Fruit fly (Drosophila melanogaster) whole organism, wandering third instar larva: Measurements from ENCODE around the gene senju.

Experiments
- Hr83 ChIP-seq: fragments of 200-300 bp; sonication (Bioruptor generic); optimal IDR thresholded peaks from 2 replicates; lab custom pipeline; 2016; ENCODE audit warnings: missing biosample characterization, mild to moderate bottlenecking, missing genetic modification characterization, moderate library complexity; ENCODE audit not compliant: poor library complexity, severe bottlenecking
- brk ChIP-seq: fragments of 200-800 bp; sonication (Bioruptor generic); optimal IDR thresholded peaks from 2 replicates; lab custom pipeline; 2016; ENCODE audit warnings: missing biosample characterization, mild to moderate bottlenecking, missing genetic modification characterization
- dsf ChIP-seq: sonication (Bioruptor generic); optimal IDR thresholded peaks from 2 replicates; lab custom pipeline; 2016; ENCODE audit warnings: missing biosample characterization, missing genetic modification characterization, borderline replicate concordance

DNA sequence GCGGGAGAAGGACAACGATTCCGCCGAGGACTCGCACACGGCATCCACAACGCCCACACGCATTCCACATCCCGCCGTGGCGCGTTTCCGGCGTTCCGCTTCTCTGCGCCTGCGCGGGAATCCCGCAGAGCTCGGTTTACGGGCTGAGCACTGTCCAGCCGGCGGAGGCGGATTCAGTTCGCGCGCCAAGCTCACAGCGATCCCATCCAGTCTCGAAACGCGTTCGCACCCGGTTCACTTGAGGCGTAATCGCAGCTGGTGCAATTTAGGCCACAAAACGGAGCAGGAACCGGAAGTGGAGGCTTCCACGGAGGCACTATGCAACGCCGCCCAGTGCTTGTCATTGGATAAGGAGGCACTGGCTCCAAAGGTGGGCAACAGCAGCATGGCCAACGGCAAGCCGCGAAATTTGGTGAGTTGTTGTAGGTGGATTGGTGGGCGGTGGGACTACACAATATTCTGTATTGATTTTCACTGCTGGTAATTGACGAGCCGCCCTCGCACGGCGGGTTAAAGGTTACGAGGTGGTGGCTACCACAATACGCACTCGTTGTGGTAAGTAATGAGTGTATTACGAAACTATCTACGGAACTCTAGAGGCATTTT is 10.3 kb downstream of the senju start:
- TF ChIP-seq brk (GFP tag; lab: Kevin White, UChicago): no peak
- no peak for TF ChIP-seq dsf (GFP tag; lab: Kevin White, UChicago)
- no peak for TF ChIP-seq Hr83 (GFP tag; lab: Kevin White, UChicago)
